Worm (Caenorhabditis elegans) whole organism, mixed stage, embryonic: Measurements from ENCODE around the gene F44E2.6.

Experiments used
- M03D4.4 ChIP-seq: sonication (generic microtip); optimal IDR thresholded peaks from 2 replicates; lab custom pipeline; 2017; ENCODE audit warnings: mild to moderate bottlenecking, missing genetic modification characterization, missing compliant biosample characterization
- bed-3 ChIP-seq: fragments of 200-800 bp; sonication (Bioruptor generic); optimal IDR thresholded peaks from 3 replicates; lab custom pipeline; 2018; ENCODE audit warnings: mild to moderate bottlenecking, missing genetic modification characterization, moderate library complexity, missing compliant biosample characterization
- blmp-1 ChIP-seq: fragments of 150-350 bp; optimal IDR thresholded peaks from 2 replicates; lab custom pipeline; 2014; ENCODE audit warnings: missing biosample characterization, missing genetic modification characterization
- ceh-39 ChIP-seq: fragments of 150-350 bp; optimal IDR thresholded peaks from 2 replicates; lab custom pipeline; 2014; ENCODE audit warnings: missing biosample characterization, missing genetic modification characterization
- ceh-83 ChIP-seq: fragments of 200-800 bp; sonication (Bioruptor generic); optimal IDR thresholded peaks from 2 replicates; lab custom pipeline; 2018; ENCODE audit warnings: mild to moderate bottlenecking, missing genetic modification characterization, missing compliant biosample characterization
- ces-1 ChIP-seq: fragments of 150-350 bp; optimal IDR thresholded peaks from 2 replicates; lab custom pipeline; 2014; ENCODE audit warnings: missing biosample characterization, missing genetic modification reagents, missing genetic modification characterization
- cnd-1 ChIP-seq: fragments of 200-800 bp; sonication (Bioruptor generic); optimal IDR thresholded peaks from 2 replicates; lab custom pipeline; 2018; ENCODE audit warnings: mild to moderate bottlenecking, missing genetic modification characterization, missing compliant biosample characterization
- drap-1 ChIP-seq: fragments of 200-800 bp; sonication (Bioruptor generic); optimal IDR thresholded peaks from 3 replicates; lab custom pipeline; 2018; ENCODE audit warnings: mild to moderate bottlenecking, missing genetic modification characterization, missing compliant biosample characterization
- elt-1 ChIP-seq: sonication (generic microtip); optimal IDR thresholded peaks from 2 replicates; lab custom pipeline; 2017; ENCODE audit warnings: missing genetic modification characterization, mild to moderate bottlenecking, missing compliant biosample characterization, antibody characterized with exemption, moderate library complexity, borderline replicate concordance; ENCODE audit not compliant: insufficient read depth
- elt-3 ChIP-seq: fragments of 150-350 bp; optimal IDR thresholded peaks from 2 replicates; lab custom pipeline; 2014; ENCODE audit warnings: missing biosample characterization, missing genetic modification characterization
- flh-1 ChIP-seq: fragments of 200-800 bp; sonication (Bioruptor generic); optimal IDR thresholded peaks from 2 replicates; lab custom pipeline; 2018; ENCODE audit warnings: mild to moderate bottlenecking, missing genetic modification characterization, moderate library complexity, missing compliant biosample characterization
- ham-2 ChIP-seq: fragments of 200-800 bp; sonication (Bioruptor generic); optimal IDR thresholded peaks from 2 replicates; lab custom pipeline; 2018; ENCODE audit warnings: mild to moderate bottlenecking, missing genetic modification characterization, missing compliant biosample characterization
- hlh-1 ChIP-seq: fragments of 150-350 bp; optimal IDR thresholded peaks from 2 replicates; lab custom pipeline; 2014; ENCODE audit warnings: missing biosample characterization, missing genetic modification reagents, missing genetic modification characterization
- lin-13 ChIP-seq: fragments of 150-350 bp; optimal IDR thresholded peaks from 2 replicates; lab custom pipeline; 2014; ENCODE audit warnings: missing biosample characterization, missing genetic modification characterization
- lin-32 ChIP-seq: fragments of 200-800 bp; sonication (Bioruptor generic); optimal IDR thresholded peaks from 2 replicates; lab custom pipeline; 2018; ENCODE audit warnings: mild to moderate bottlenecking, missing genetic modification characterization, missing compliant biosample characterization
- lsy-2 ChIP-seq: fragments of 150-350 bp; optimal IDR thresholded peaks from 2 replicates; lab custom pipeline; 2014; ENCODE audit warnings: missing biosample characterization, missing genetic modification characterization
- mab-5 ChIP-seq: fragments of 150-350 bp; optimal IDR thresholded peaks from 2 replicates; lab custom pipeline; 2014; ENCODE audit warnings: missing biosample characterization, missing genetic modification characterization
- mep-1 ChIP-seq: fragments of 150-350 bp; optimal IDR thresholded peaks from 2 replicates; lab custom pipeline; 2017; ENCODE audit warnings: missing biosample characterization, missing genetic modification reagents, missing genetic modification characterization, inconsistent platforms
- mls-2 ChIP-seq: sonication (generic microtip); optimal IDR thresholded peaks from 2 replicates; lab custom pipeline; 2016; ENCODE audit warnings: mild to moderate bottlenecking, missing genetic modification characterization, moderate library complexity, missing compliant biosample characterization
- nhr-12 ChIP-seq: fragments of 150-350 bp; optimal IDR thresholded peaks from 2 replicates; lab custom pipeline; 2014; ENCODE audit warnings: missing biosample characterization, missing genetic modification characterization
- nhr-2 ChIP-seq: fragments of 150-350 bp; optimal IDR thresholded peaks from 2 replicates; lab custom pipeline; 2014; ENCODE audit warnings: missing biosample characterization, missing genetic modification characterization
- nhr-237 ChIP-seq: fragments of 150-350 bp; optimal IDR thresholded peaks from 2 replicates; lab custom pipeline; 2014; ENCODE audit warnings: missing biosample characterization, missing genetic modification characterization
- nhr-76 ChIP-seq: sonication (generic microtip); optimal IDR thresholded peaks from 2 replicates; lab custom pipeline; 2017; ENCODE audit warnings: missing biosample characterization, missing genetic modification characterization
- sem-2 ChIP-seq: fragments of 200-800 bp; sonication (Bioruptor generic); optimal IDR thresholded peaks from 2 replicates; lab custom pipeline; 2018; ENCODE audit warnings: mild to moderate bottlenecking, missing genetic modification characterization, missing compliant biosample characterization
- snpc-4 ChIP-seq: fragments of 150-350 bp; optimal IDR thresholded peaks from 2 replicates; lab custom pipeline; 2014; ENCODE audit warnings: missing biosample characterization, missing genetic modification characterization
- tbx-8 ChIP-seq: fragments of 200-800 bp; sonication (Bioruptor generic); optimal IDR thresholded peaks from 2 replicates; lab custom pipeline; 2018; ENCODE audit warnings: mild to moderate bottlenecking, missing genetic modification characterization, moderate library complexity, missing compliant biosample characterization
- unc-120 ChIP-seq: sonication (generic microtip); optimal IDR thresholded peaks from 2 replicates; lab custom pipeline; 2017; ENCODE audit warnings: missing genetic modification characterization, missing compliant biosample characterization; ENCODE audit not compliant: poor library complexity, severe bottlenecking
- unc-62 ChIP-seq: fragments of 150-350 bp; optimal IDR thresholded peaks from 2 replicates; lab custom pipeline; 2014; ENCODE audit warnings: missing biosample characterization, missing genetic modification reagents, missing genetic modification characterization
- zip-8 ChIP-seq: fragments of 150-350 bp; optimal IDR thresholded peaks from 2 replicates; lab custom pipeline; 2014; ENCODE audit warnings: missing biosample characterization, missing genetic modification characterization
- ztf-11 ChIP-seq: fragments of 150-350 bp; optimal IDR thresholded peaks from 2 replicates; lab custom pipeline; 2014; ENCODE audit warnings: missing biosample characterization, missing genetic modification characterization

Gene F44E2.6

DNA sequence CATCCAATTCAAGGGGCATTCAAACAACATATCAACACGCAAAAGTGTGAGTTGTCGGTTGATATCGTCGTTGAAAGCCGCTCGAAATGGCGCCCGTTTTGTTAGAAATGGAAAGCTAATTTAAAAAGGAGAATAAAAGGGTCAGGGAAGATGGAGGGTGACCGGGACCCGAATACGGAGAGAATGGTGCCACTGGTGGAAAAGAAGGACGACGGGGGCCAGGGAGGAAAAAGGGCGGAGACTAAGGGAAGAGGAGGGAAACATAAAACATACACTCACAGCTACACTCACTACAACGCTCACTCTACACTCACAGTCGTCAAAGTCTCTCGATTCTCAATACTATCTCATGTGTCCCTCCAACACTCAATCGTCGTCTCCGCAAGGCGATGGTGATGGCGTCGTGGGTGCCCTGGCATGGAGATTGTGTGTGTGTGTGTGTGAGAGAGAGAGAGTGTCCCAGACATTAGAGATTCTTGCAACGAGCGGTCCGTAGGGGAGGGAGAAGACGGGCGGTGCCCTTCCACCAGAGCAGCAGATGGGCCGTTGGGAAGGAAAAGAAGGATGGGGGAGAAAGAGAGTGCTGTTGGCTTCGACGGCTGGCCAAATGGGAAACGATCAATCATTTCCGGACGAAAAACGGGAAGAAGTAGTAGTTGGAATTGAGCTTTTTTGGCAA, 29.1 kb upstream of the F44E2.6 start (continued):
- TF ChIP-seq ceh-39 (peak; percentile 42), nhr-2 (tag; lab: Kevin White, UChicago) (peak; percentile 21), bed-3 (GFP tag; lab: Kevin White, UChicago) (no peak), lin-32 (peak; percentile 85)

DNA sequence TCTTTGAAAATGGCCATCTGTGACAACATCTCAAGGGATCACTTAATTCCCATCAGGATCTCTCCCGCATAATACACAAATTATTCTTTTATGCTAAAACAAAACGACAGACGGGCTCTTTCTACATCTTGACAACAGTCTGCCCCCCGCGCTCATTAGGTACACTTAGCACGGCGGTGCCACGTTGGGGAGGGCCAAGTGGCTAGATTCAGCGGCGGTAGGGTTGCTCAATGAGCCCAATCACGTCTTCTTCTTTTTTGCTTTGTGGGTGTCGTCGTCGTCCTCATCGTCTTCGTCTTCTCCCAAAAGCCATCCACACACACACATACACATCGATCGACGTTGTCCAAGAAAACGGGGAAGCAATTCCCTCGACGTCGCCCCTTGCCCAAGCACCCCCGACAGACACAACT, 28.0 kb upstream of the F44E2.6 start:
- TF ChIP-seq lsy-2 (tag; lab: Kevin White, UChicago) = no peak
- no peak for TF ChIP-seq ceh-83 (GFP tag; lab: Kevin White, UChicago)
- TF ChIP-seq unc-62 (GFP tag; lab: Kevin White, UChicago) = peak; percentile 14
- TF ChIP-seq mls-2 (tag; lab: Kevin White, UChicago) = peak; percentile 68
- TF ChIP-seq ces-1 = peak; percentile 87
- peak; percentile 26 for TF ChIP-seq lin-13 (tag; lab: Kevin White, UChicago)
- peak; percentile 85 for TF ChIP-seq cnd-1 (tag; lab: Kevin White, UChicago)
- TF ChIP-seq nhr-237 (tag; lab: Kevin White, UChicago) = no peak
- TF ChIP-seq ceh-39 = no peak
- TF ChIP-seq blmp-1 (tag; lab: Kevin White, UChicago) = no peak
- no peak for TF ChIP-seq zip-8 (tag; lab: Kevin White, UChicago)
- TF ChIP-seq M03D4.4 (tag; lab: Kevin White, UChicago) = no peak
- no peak for TF ChIP-seq mab-5 (tag; lab: Kevin White, UChicago)
- peak; percentile 55 for TF ChIP-seq ham-2 (GFP tag; lab: Kevin White, UChicago)
- no peak for TF ChIP-seq drap-1 (GFP tag; lab: Kevin White, UChicago)

DNA sequence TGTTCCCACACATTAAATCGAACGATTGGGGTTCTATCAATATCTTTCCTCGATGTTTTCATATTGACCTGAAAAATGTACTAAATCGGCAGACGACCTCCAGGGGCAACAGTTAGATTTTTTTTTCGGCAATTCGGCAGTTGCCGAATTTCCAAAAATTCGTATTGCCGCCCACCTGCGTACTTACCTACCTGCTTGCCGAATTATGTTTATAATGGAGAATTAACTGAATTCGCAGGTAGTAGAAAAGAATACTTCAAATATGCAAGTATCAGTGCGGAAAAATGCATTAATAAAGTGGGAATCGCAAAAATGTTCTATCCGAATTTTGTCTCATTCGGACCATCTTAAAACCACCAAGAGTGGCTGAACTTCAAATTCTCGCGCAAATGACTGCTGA, 24.6 kb upstream of the F44E2.6 start:
- TF ChIP-seq zip-8 (tag; lab: Kevin White, UChicago) = no peak
- no peak for TF ChIP-seq blmp-1 (tag; lab: Kevin White, UChicago)
- no peak for TF ChIP-seq lin-32
- TF ChIP-seq ceh-83 (GFP tag; lab: Kevin White, UChicago) = no peak
- no peak for TF ChIP-seq mep-1
- TF ChIP-seq ham-2 (GFP tag; lab: Kevin White, UChicago) = no peak
- TF ChIP-seq snpc-4 (tag; lab: Kevin White, UChicago) = no peak
- no peak for TF ChIP-seq nhr-76
- TF ChIP-seq M03D4.4 (tag; lab: Kevin White, UChicago) = no peak
- no peak for TF ChIP-seq unc-120
- no peak for TF ChIP-seq flh-1 (GFP tag; lab: Kevin White, UChicago)
- no peak for TF ChIP-seq elt-1 (tag; lab: Kevin White, UChicago)
- TF ChIP-seq nhr-237 (tag; lab: Kevin White, UChicago) = no peak
- no peak for TF ChIP-seq tbx-8 (GFP tag; lab: Kevin White, UChicago)
- TF ChIP-seq nhr-12 (tag; lab: Kevin White, UChicago) = no peak
- no peak for TF ChIP-seq elt-3 (tag; lab: Kevin White, UChicago)
- no peak for TF ChIP-seq ztf-11 (tag; lab: Kevin White, UChicago)
- no peak for TF ChIP-seq hlh-1
- TF ChIP-seq drap-1 (GFP tag; lab: Kevin White, UChicago) = no peak
- TF ChIP-seq, all 35 proteins: peak for 0

DNA sequence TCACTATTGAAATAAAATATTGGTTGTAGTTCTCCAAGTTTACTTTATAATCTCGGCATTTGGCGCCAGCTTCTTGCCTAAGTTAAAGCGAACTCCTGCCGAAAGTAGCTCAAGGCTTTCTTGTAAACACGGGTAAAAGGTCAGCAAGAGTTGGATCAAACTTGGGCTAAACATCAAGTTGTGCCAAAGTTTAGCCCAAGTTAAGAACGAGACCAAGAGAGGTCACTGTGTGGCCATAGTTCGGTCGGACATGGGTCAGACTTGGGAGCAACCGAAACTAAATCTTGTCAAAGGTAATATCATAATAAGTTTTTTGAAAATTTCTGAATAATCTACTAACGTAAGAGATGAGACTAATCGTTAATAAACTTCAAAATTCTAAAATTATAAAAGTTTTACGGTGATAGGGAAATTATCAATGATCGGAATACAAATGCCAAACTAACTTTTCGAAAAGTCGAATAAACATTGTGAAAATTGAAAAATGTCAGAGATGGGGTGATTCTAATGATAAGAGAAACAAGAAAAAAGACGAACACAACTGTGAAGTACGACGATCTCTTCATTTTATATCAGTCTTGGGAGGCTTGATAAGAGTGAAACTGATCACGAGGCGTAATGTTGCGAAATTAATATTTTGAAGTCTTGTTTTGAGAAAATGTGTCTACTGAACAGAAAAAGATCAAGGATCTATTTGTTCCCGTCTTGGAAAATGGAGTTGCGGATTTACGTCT, 23.1 kb upstream of the F44E2.6 start:
- TF ChIP-seq tbx-8 (GFP tag; lab: Kevin White, UChicago) (no peak), elt-1 (tag; lab: Kevin White, UChicago) (no peak), sem-2 (no peak), ceh-39 (no peak), ztf-11 (tag; lab: Kevin White, UChicago) (no peak), ces-1 (no peak), mls-2 (tag; lab: Kevin White, UChicago) (no peak)
